Worm (Caenorhabditis elegans): ENCODE measurements around the gene nbs-1.
A peak's percentile ranks its signal among the peaks of the same experiment; 100 is the strongest.

The nbs-1 gene

ce11 chrII:11101171-11101570, 4.9 kb upstream of the nbs-1 start:
- TF ChIP-seq vab-15 (tag; optimal IDR thresholded peaks at IDR 0.05) (no peak), aha-1 (tag; optimal IDR thresholded peaks at IDR 0.05) (no peak), irx-1 (tag; optimal IDR thresholded peaks at IDR 0.05) (no peak), C16A3.4 (tag; optimal IDR thresholded peaks at IDR 0.05) (no peak), ama-1 (optimal IDR thresholded peaks at IDR 0.05) (no peak), xbp-1 (tag; optimal IDR thresholded peaks at IDR 0.05) (no peak), unc-86 (tag; optimal IDR thresholded peaks at IDR 0.05) (no peak), ceh-63 (GFP tag; optimal IDR thresholded peaks at IDR 0.05) (no peak), mab-9 (GFP tag; IDR thresholded peaks at IDR 0.05) (no peak), nhr-71 (tag; optimal IDR thresholded peaks at IDR 0.05) (no peak), ztf-11 (tag; optimal IDR thresholded peaks at IDR 0.05) (no peak), alr-1 (tag; optimal IDR thresholded peaks at IDR 0.05; ENCODE audit: borderline replicate concordance) (no peak), lin-14 (GFP tag; optimal IDR thresholded peaks at IDR 0.05) (no peak), unc-98 (GFP tag; IDR thresholded peaks at IDR 0.05) (no peak), fkh-10 (GFP tag; optimal IDR thresholded peaks at IDR 0.05) (no peak), ets-5 (GFP tag; IDR thresholded peaks at IDR 0.05) (no peak), nhr-77 (tag; optimal IDR thresholded peaks at IDR 0.05) (no peak), lin-15B (tag; optimal IDR thresholded peaks at IDR 0.05) (no peak)

ce11 chrII:11099841-11100240, 3.6 kb upstream of the nbs-1 start, which contains the start of gene C09H10.4:
TSS of gene C09H10.4 (plus strand) at chrII:11100141.
- no peak for TF ChIP-seq lin-35 (GFP tag; optimal IDR thresholded peaks at IDR 0.05)
- TF ChIP-seq hlh-4 (tag; optimal IDR thresholded peaks at IDR 0.05): no peak
- no peak for TF ChIP-seq blmp-1 (tag; optimal IDR thresholded peaks at IDR 0.05)

ce11 chrII:11097154-11097887, 1.0 kb upstream of the nbs-1 start, which contains the start of the genes rpl-36.A and nuo-1:
TSS of gene rpl-36.A (minus strand) at chrII:11097204.
TSS of gene nuo-1 (plus strand) at chrII:11097837.
- peak; percentile 88 for TF ChIP-seq lin-14 (GFP tag; optimal IDR thresholded peaks at IDR 0.05)
- TF ChIP-seq mdl-1 (tag; optimal IDR thresholded peaks at IDR 0.05): peak in 1 of 2 experiments; percentile 79
- TF ChIP-seq mef-2 (tag; optimal IDR thresholded peaks at IDR 0.05): peak; percentile 15
- TF ChIP-seq ztf-11 (tag; optimal IDR thresholded peaks at IDR 0.05): peak in 1 of 2 experiments; percentile 25
- TF ChIP-seq dpl-1 (GFP tag; optimal IDR thresholded peaks at IDR 0.05): peak; percentile 80 to 86 (median 84)
- peak; percentile 85 for TF ChIP-seq nhr-20 (tag; optimal IDR thresholded peaks at IDR 0.05)
- no peak for TF ChIP-seq aha-1 (tag; optimal IDR thresholded peaks at IDR 0.05)
- TF ChIP-seq blmp-1 (tag; optimal IDR thresholded peaks at IDR 0.05): peak; percentile 97
- peak; percentile 25 for TF ChIP-seq fkh-10 (GFP tag; optimal IDR thresholded peaks at IDR 0.05)
- TF ChIP-seq efl-1 (optimal IDR thresholded peaks at IDR 0.05): peak; percentile 88 to 91
- TF ChIP-seq efl-1 (GFP tag; optimal IDR thresholded peaks at IDR 0.05 in 1 of 2): peak; percentile 82 to 98
- peak; percentile 51 for TF ChIP-seq irx-1 (tag; optimal IDR thresholded peaks at IDR 0.05)
- TF ChIP-seq hlh-4 (tag; optimal IDR thresholded peaks at IDR 0.05): no peak
- peak; percentile 85 for TF ChIP-seq isw-1 (GFP tag; IDR thresholded peaks at IDR 0.05)
- TF ChIP-seq lin-15B (tag; optimal IDR thresholded peaks at IDR 0.05): peak; percentile 85
- no peak for TF ChIP-seq ceh-90 (tag; optimal IDR thresholded peaks at IDR 0.05)
- TF ChIP-seq nhr-11 (tag; optimal IDR thresholded peaks at IDR 0.05): peak; percentile 4
- no peak for TF ChIP-seq efl-3 (GFP tag; optimal IDR thresholded peaks at IDR 0.05)
- no peak for TF ChIP-seq ama-1 (optimal IDR thresholded peaks at IDR 0.05)
- TF ChIP-seq unc-86 (tag; optimal IDR thresholded peaks at IDR 0.05): peak; percentile 69
- peak; percentile 61 for TF ChIP-seq snpc-4 (tag; optimal IDR thresholded peaks at IDR 0.05)
- TF ChIP-seq tbx-2 (tag; optimal IDR thresholded peaks at IDR 0.05): peak; percentile 77
- peak; percentile 58 for TF ChIP-seq grh-1 (GFP tag; IDR thresholded peaks at IDR 0.05)
- TF ChIP-seq lin-35 (GFP tag; optimal IDR thresholded peaks at IDR 0.05): peak; percentile 88 to 93
- TF ChIP-seq mep-1 (tag; optimal IDR thresholded peaks at IDR 0.05): peak; percentile 89
- TF ChIP-seq nhr-71 (tag; optimal IDR thresholded peaks at IDR 0.05): peak; percentile 88
- peak; percentile 58 to 92 (median 76) for TF ChIP-seq ceh-82 (tag; optimal IDR thresholded peaks at IDR 0.05)
- peak; percentile 69 for TF ChIP-seq jun-1 (tag; optimal IDR thresholded peaks at IDR 0.05)
- TF ChIP-seq skn-1 (tag; optimal IDR thresholded peaks at IDR 0.05): peak; percentile 84
- TF ChIP-seq dsc-1 (tag; optimal IDR thresholded peaks at IDR 0.05): peak; percentile 55
- peak; percentile 56 for TF ChIP-seq nhr-237 (tag; optimal IDR thresholded peaks at IDR 0.05)
- peak; percentile 84 for TF ChIP-seq rnt-1 (tag; optimal IDR thresholded peaks at IDR 0.05)
- TF ChIP-seq vab-15 (tag; optimal IDR thresholded peaks at IDR 0.05): peak; percentile 29
- TF ChIP-seq elt-3 (tag; optimal IDR thresholded peaks at IDR 0.05): peak in 3 of 6 experiments; percentile 3 to 83 (median 41)
- no peak for TF ChIP-seq nhr-12 (tag; optimal IDR thresholded peaks at IDR 0.05)
- TF ChIP-seq ztf-4 (tag; optimal IDR thresholded peaks at IDR 0.05): peak; percentile 3
- TF ChIP-seq fkh-8 (tag; optimal IDR thresholded peaks at IDR 0.05): peak; percentile 77
- peak; percentile 85 for TF ChIP-seq nhr-47 (tag; optimal IDR thresholded peaks at IDR 0.05)
- TF ChIP-seq egl-13 (tag; optimal IDR thresholded peaks at IDR 0.05): no peak
